Worm (Caenorhabditis elegans) whole organism, late embryonic: ENCODE data around the gene T02D1.7.
A peak's percentile ranks its signal among the peaks of the same experiment; 100 is the strongest.

Experiments
- C38D4.7 ChIP-seq: fragments of 200-800 bp; sonication (Bioruptor generic); optimal IDR thresholded peaks from 2 replicates; lab custom pipeline; 2018; ENCODE audit warnings: mild to moderate bottlenecking, missing genetic modification characterization, moderate library complexity, missing compliant biosample characterization
- K09A11.1 ChIP-seq: sonication (generic microtip); optimal IDR thresholded peaks from 2 replicates; lab custom pipeline; 2017; ENCODE audit warnings: antibody characterized with exemption, mild to moderate bottlenecking, missing genetic modification characterization, missing compliant biosample characterization; ENCODE audit not compliant: insufficient read depth
- Y22D7AL.16 ChIP-seq: sonication (generic microtip); optimal IDR thresholded peaks from 2 replicates; lab custom pipeline; 2016; ENCODE audit warnings: missing genetic modification characterization, missing compliant biosample characterization
- ama-1 ChIP-seq: fragments of 150-350 bp; optimal IDR thresholded peaks from 2 replicates; lab custom pipeline; 2014
- ceh-18 ChIP-seq: sonication (generic microtip); optimal IDR thresholded peaks from 2 replicates; lab custom pipeline; 2016; ENCODE audit warnings: missing genetic modification characterization, missing compliant biosample characterization
- ceh-2 ChIP-seq: sonication (generic microtip); optimal IDR thresholded peaks from 2 replicates; lab custom pipeline; 2016; ENCODE audit warnings: missing genotype, missing genetic modification characterization, missing compliant biosample characterization
- ceh-24 ChIP-seq: sonication (generic microtip); optimal IDR thresholded peaks from 2 replicates; lab custom pipeline; 2016; ENCODE audit warnings: mild to moderate bottlenecking, missing genetic modification characterization, missing compliant biosample characterization
- ceh-30 ChIP-seq: fragments of 150-350 bp; optimal IDR thresholded peaks from 2 replicates; lab custom pipeline; 2014; ENCODE audit warnings: missing biosample characterization, missing genetic modification characterization
- ceh-31 ChIP-seq: sonication (generic microtip); optimal IDR thresholded peaks from 2 replicates; lab custom pipeline; 2016; ENCODE audit warnings: missing genetic modification characterization, missing compliant biosample characterization
- ceh-34 ChIP-seq: sonication (generic microtip); optimal IDR thresholded peaks from 2 replicates; lab custom pipeline; 2016; ENCODE audit warnings: mild to moderate bottlenecking, missing genetic modification characterization, missing compliant biosample characterization
- ceh-6 ChIP-seq: fragments of 200-800 bp; sonication (Bioruptor generic); optimal IDR thresholded peaks from 2 replicates; lab custom pipeline; 2018; ENCODE audit warnings: mild to moderate bottlenecking, missing genetic modification characterization, missing compliant biosample characterization
- ceh-9 ChIP-seq: sonication (generic microtip); optimal IDR thresholded peaks from 2 replicates; lab custom pipeline; 2016; ENCODE audit warnings: mild to moderate bottlenecking, missing genetic modification characterization, inconsistent platforms, missing compliant biosample characterization
- che-1 ChIP-seq: sonication (generic microtip); optimal IDR thresholded peaks from 2 replicates; lab custom pipeline; 2016; ENCODE audit warnings: mild to moderate bottlenecking, missing genetic modification characterization, missing compliant biosample characterization
- dve-1 ChIP-seq: sonication (generic microtip); optimal IDR thresholded peaks from 2 replicates; lab custom pipeline; 2017; ENCODE audit warnings: antibody characterized with exemption, mild to moderate bottlenecking, missing genetic modification characterization, missing compliant biosample characterization
- elt-4 ChIP-seq: sonication (generic microtip); optimal IDR thresholded peaks from 2 replicates; lab custom pipeline; 2016; ENCODE audit warnings: missing genetic modification characterization, missing compliant biosample characterization
- ets-4 ChIP-seq: sonication (generic microtip); optimal IDR thresholded peaks from 2 replicates; lab custom pipeline; 2016; ENCODE audit warnings: missing genetic modification characterization, missing compliant biosample characterization
- eyg-1 ChIP-seq: sonication (generic microtip); optimal IDR thresholded peaks from 2 replicates; lab custom pipeline; 2016; ENCODE audit warnings: missing genotype, missing genetic modification characterization, missing compliant biosample characterization
- gmeb-2 ChIP-seq: sonication (generic microtip); optimal IDR thresholded peaks from 2 replicates; lab custom pipeline; 2016; ENCODE audit warnings: missing genetic modification characterization, inconsistent platforms, missing compliant biosample characterization
- hlh-15 ChIP-seq: sonication (generic microtip); optimal IDR thresholded peaks from 2 replicates; lab custom pipeline; 2016; ENCODE audit warnings: missing genetic modification characterization, missing compliant biosample characterization
- hlh-8 ChIP-seq: sonication (generic microtip); optimal IDR thresholded peaks from 2 replicates; lab custom pipeline; 2016; ENCODE audit warnings: missing genotype, missing genetic modification characterization, missing compliant biosample characterization
- lin-11 ChIP-seq: fragments of 200-800 bp; sonication (Bioruptor generic); optimal IDR thresholded peaks from 2 replicates; lab custom pipeline; 2018; ENCODE audit warnings: mild to moderate bottlenecking, missing genetic modification characterization, missing compliant biosample characterization
- madf-2 ChIP-seq: sonication (generic microtip); optimal IDR thresholded peaks from 2 replicates; lab custom pipeline; 2017; ENCODE audit warnings: missing genetic modification characterization, missing compliant biosample characterization
- nhr-232 ChIP-seq: sonication (generic microtip); optimal IDR thresholded peaks from 2 replicates; lab custom pipeline; 2016; ENCODE audit warnings: missing genetic modification characterization, missing compliant biosample characterization
- odd-2 ChIP-seq: sonication (generic microtip); optimal IDR thresholded peaks from 2 replicates; lab custom pipeline; 2017; ENCODE audit warnings: antibody characterized with exemption, mild to moderate bottlenecking, missing genetic modification characterization, missing compliant biosample characterization
- pag-3 ChIP-seq: sonication (generic microtip); optimal IDR thresholded peaks from 2 replicates; lab custom pipeline; 2016; ENCODE audit warnings: missing compliant biosample characterization, missing genetic modification characterization, borderline replicate concordance
- pha-2 ChIP-seq: sonication (generic microtip); optimal IDR thresholded peaks from 2 replicates; lab custom pipeline; 2017; ENCODE audit warnings: mild to moderate bottlenecking, missing genetic modification characterization, missing compliant biosample characterization
- pha-4 ChIP-seq: fragments of 150-350 bp; optimal IDR thresholded peaks from 2 replicates; lab custom pipeline; 2018; ENCODE audit warnings: missing biosample characterization, missing genetic modification reagents, missing genetic modification characterization
- pqm-1 ChIP-seq: sonication (generic microtip); optimal IDR thresholded peaks from 2 replicates; lab custom pipeline; 2016; ENCODE audit warnings: missing genetic modification characterization, missing compliant biosample characterization
- pros-1 ChIP-seq: fragments of 150-350 bp; optimal IDR thresholded peaks from 2 replicates; lab custom pipeline; 2014; ENCODE audit warnings: missing biosample characterization, missing genetic modification reagents, missing genetic modification characterization
- ref-2 ChIP-seq: sonication (generic microtip); optimal IDR thresholded peaks from 2 replicates; lab custom pipeline; 2016; ENCODE audit warnings: missing genetic modification characterization, missing compliant biosample characterization
- rnt-1 ChIP-seq: sonication (generic microtip); optimal IDR thresholded peaks from 2 replicates; lab custom pipeline; 2016; ENCODE audit warnings: missing genetic modification characterization, missing compliant biosample characterization
- sox-2 ChIP-seq: fragments of 200-800 bp; sonication (Bioruptor generic); IDR thresholded peaks from 2 replicates; pipeline ENCODE4 v1.3.6; 2022; ENCODE audit warnings: missing genetic modification reagents, missing genetic modification characterization, missing compliant biosample characterization
- tbx-7 ChIP-seq: sonication (generic microtip); optimal IDR thresholded peaks from 2 replicates; lab custom pipeline; 2016; ENCODE audit warnings: missing genotype, missing genetic modification characterization, missing compliant biosample characterization
- ttx-3 ChIP-seq: sonication (generic microtip); optimal IDR thresholded peaks from 2 replicates; lab custom pipeline; 2016; ENCODE audit warnings: missing genetic modification reagents, missing genetic modification characterization, missing compliant biosample characterization
- unc-3 ChIP-seq, 2 experiments: fragments of 200-800 bp in 1 of 2; sonication (Bioruptor generic) in 1 of 2; sonication (generic microtip) in 1 of 2; conservative IDR thresholded peaks in 1 of 2; optimal IDR thresholded peaks in 1 of 2; 2 replicates each; pipeline versions ENCODE4 v1.3.6 to Lab custom; 2016 to 2022; ENCODE audit warnings: missing compliant biosample characterization in 2 of 2, missing genetic modification characterization in 2 of 2, missing genetic modification reagents in 1 of 2
- unc-42 ChIP-seq: sonication (generic microtip); optimal IDR thresholded peaks from 2 replicates; lab custom pipeline; 2016; ENCODE audit warnings: missing genotype, missing genetic modification characterization, missing compliant biosample characterization
- ztf-16 ChIP-seq: sonication (generic microtip); optimal IDR thresholded peaks from 2 replicates; lab custom pipeline; 2017; ENCODE audit warnings: missing genetic modification characterization, missing compliant biosample characterization

The T02D1.7 gene

ce11 chrIV:17395910-17396309 lies 11.0 kb downstream of the T02D1.7 start, which contains the start of gene sru-15:
TSS of gene sru-15 (plus strand) at chrIV:17396210.
- TF ChIP-seq eyg-1 (tag; lab: Kevin White, UChicago) (no peak), ceh-30 (tag; lab: Kevin White, UChicago) (no peak), elt-4 (no peak), ama-1 (no peak), ceh-18 (no peak)

- TF ChIP-seq tbx-7 (tag; lab: Kevin White, UChicago), result no peak
- no peak for TF ChIP-seq pros-1 (tag; lab: Kevin White, UChicago)
Observed at ce11 chrIV:17387442-17387967, 19.4 kb downstream of the T02D1.7 start, which contains the start of gene T02D1.8. TSS of gene T02D1.8 (minus strand) at chrIV:17387492.

ce11 chrIV:17383046-17383445 lies 23.9 kb downstream of the T02D1.7 start, which contains the start of gene C30H6.12:
TSS of gene C30H6.12 (plus strand) at chrIV:17383346.
- TF ChIP-seq pha-4 (tag; lab: Kevin White, UChicago) (no peak), ref-2 (tag; lab: Kevin White, UChicago) (no peak), C38D4.7 (GFP tag; lab: Kevin White, UChicago) (no peak), ceh-24 (tag; lab: Kevin White, UChicago) (no peak), tbx-7 (tag; lab: Kevin White, UChicago) (no peak), ttx-3 (tag; lab: Kevin White, UChicago) (no peak), unc-42 (no peak), ets-4 (tag; lab: Kevin White, UChicago) (no peak)

DNA sequence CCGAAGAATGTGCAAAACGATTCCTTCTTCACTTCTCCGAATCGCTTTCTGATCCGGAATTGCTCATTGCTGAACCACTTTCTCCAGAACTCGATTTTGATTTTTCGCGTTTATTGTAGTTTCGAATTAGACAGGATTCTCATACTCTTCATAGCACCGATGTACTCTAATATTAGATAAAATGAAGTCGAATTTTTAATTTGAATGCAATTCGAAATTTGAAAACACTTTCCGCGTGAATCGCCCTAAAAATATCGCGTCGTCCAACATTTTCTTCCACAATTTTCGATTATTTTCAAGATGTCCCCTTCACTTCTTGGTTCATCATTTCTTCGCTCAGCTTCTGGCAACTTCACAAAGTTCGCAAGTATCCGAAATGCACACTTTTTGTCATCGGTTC lies 24.9 kb downstream of the T02D1.7 start, which contains the start of gene C30H6.8:
C30H6.8 (plus strand) TSS at position 301 of the 400 bp plus-strand sequence.
- no peak for TF ChIP-seq pha-2 (tag; lab: Kevin White, UChicago)
- no peak for TF ChIP-seq C38D4.7 (GFP tag; lab: Kevin White, UChicago)
- no peak for TF ChIP-seq K09A11.1 (tag; lab: Kevin White, UChicago)
- TF ChIP-seq ceh-9 (tag; lab: Kevin White, UChicago), result no peak
- TF ChIP-seq ceh-6 (GFP tag; lab: Kevin White, UChicago), result no peak
- TF ChIP-seq pag-3 (tag; lab: Kevin White, UChicago), result no peak
- no peak for TF ChIP-seq pqm-1
- no peak for TF ChIP-seq Y22D7AL.16
- no peak for TF ChIP-seq rnt-1 (tag; lab: Kevin White, UChicago)
- no peak for TF ChIP-seq dve-1 (tag; lab: Kevin White, UChicago)
- TF ChIP-seq ceh-2 (tag; lab: Kevin White, UChicago), result no peak
- TF ChIP-seq che-1 (tag; lab: Kevin White, UChicago), result no peak
- TF ChIP-seq ceh-24 (tag; lab: Kevin White, UChicago), result no peak
- no peak for TF ChIP-seq hlh-8 (tag; lab: Kevin White, UChicago)
- TF ChIP-seq gmeb-2 (tag; lab: Kevin White, UChicago), result no peak
- no peak for TF ChIP-seq ref-2 (tag; lab: Kevin White, UChicago)
- no peak for TF ChIP-seq odd-2 (tag; lab: Kevin White, UChicago)

DNA sequence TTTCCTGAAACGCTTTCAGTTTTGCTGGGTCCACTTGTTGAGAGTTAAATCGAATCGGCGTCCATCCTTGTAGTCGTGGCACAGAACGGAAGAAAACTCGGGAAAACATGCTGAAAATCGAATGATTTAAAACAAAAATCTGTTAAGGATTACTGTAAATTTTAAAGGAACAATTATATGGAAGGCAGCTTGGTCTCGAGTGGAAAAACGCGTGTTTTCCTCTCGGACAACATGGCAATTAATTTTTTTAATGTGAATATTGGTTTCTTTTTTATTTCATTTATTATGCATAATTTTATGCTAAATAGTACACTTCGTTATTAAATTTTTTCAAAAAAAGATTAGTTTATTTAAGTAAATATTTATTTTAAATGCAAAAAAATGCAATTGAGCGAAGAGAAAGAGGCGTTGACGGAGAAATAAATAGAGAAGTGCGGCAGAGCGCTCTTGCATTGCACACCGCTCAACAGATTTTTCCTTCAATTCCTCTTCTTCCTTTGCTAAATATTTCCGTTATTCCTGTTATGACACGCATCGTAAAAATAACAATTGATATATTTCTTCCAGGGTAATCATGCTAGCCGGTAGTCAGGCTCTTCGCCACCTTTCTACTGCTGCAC lies 26.8 kb downstream of the T02D1.7 start, which contains the start of the genes C30H6.9 and dlat-2:
C30H6.9 (minus strand) TSS at position 110 of the 620 bp plus-strand sequence.
dlat-2 (plus strand) TSS at position 566 of the 620 bp plus-strand sequence.
- TF ChIP-seq ceh-31 (tag; lab: Kevin White, UChicago) (peak; percentile 31), ceh-34 (tag; lab: Kevin White, UChicago) (no peak)

- TF ChIP-seq K09A11.1 (tag; lab: Kevin White, UChicago), result no peak
- TF ChIP-seq ztf-16, result no peak
- TF ChIP-seq madf-2 (tag; lab: Kevin White, UChicago), result no peak
- TF ChIP-seq unc-3 (GFP tag; conservative IDR thresholded peaks at IDR 0.05; lab: Robert Waterston, UW), result no peak
- TF ChIP-seq unc-3 (tag; optimal IDR thresholded peaks at IDR 0.05; lab: Kevin White, UChicago), result no peak
- no peak for TF ChIP-seq hlh-15 (tag; lab: Kevin White, UChicago)
- TF ChIP-seq ceh-30 (tag; lab: Kevin White, UChicago), result no peak
- no peak for TF ChIP-seq hlh-8 (tag; lab: Kevin White, UChicago)
- TF ChIP-seq nhr-232 (tag; lab: Kevin White, UChicago), result no peak
- no peak for TF ChIP-seq ceh-24 (tag; lab: Kevin White, UChicago)
- TF ChIP-seq lin-11 (tag; lab: Kevin White, UChicago), result no peak
- TF ChIP-seq gmeb-2 (tag; lab: Kevin White, UChicago), result no peak
- TF ChIP-seq sox-2, result no peak
- no peak for TF ChIP-seq ceh-34 (tag; lab: Kevin White, UChicago)
Observed at ce11 chrIV:17376127-17376526, 30.8 kb downstream of the T02D1.7 start, which contains the start of gene haf-1. TSS of gene haf-1 (plus strand) at chrIV:17376427.
